Worm (Caenorhabditis elegans) whole organism, L1 larva: ENCODE results near the gene mogs-1.

Source experiments
- alr-1 ChIP-seq: fragments of 200-800 bp; sonication (Bioruptor generic); optimal IDR thresholded peaks from 2 replicates; lab custom pipeline; 2018; ENCODE audit warnings: borderline replicate concordance, mild to moderate bottlenecking, missing genetic modification characterization, missing compliant biosample characterization
- ceh-88 ChIP-seq: fragments of 200-800 bp; sonication (Bioruptor generic); IDR thresholded peaks from 2 replicates; pipeline ENCODE4 v1.3.6; 2022; ENCODE audit warnings: missing genetic modification characterization, missing compliant biosample characterization
- dpl-1 ChIP-seq, 3 experiments: fragments of 150-350 bp in 2 of 3; sonication (generic microtip) in 1 of 3; optimal IDR thresholded peaks; 2 replicates each; lab custom pipeline; 2014 to 2017; ENCODE audit warnings: missing biosample characterization in 3 of 3, missing genetic modification characterization in 3 of 3, missing genetic modification reagents in 3 of 3
- jun-1 ChIP-seq: fragments of 150-350 bp; optimal IDR thresholded peaks from 2 replicates; lab custom pipeline; 2014; ENCODE audit warnings: missing biosample characterization, missing genetic modification reagents, missing genetic modification characterization
- unc-86 ChIP-seq: sonication (generic microtip); optimal IDR thresholded peaks from 2 replicates; lab custom pipeline; 2016; ENCODE audit warnings: missing genetic modification characterization, missing compliant biosample characterization
- zag-1 ChIP-seq: fragments of 150-350 bp; optimal IDR thresholded peaks from 2 replicates; lab custom pipeline; 2014; ENCODE audit warnings: missing biosample characterization, missing genetic modification characterization

DNA sequence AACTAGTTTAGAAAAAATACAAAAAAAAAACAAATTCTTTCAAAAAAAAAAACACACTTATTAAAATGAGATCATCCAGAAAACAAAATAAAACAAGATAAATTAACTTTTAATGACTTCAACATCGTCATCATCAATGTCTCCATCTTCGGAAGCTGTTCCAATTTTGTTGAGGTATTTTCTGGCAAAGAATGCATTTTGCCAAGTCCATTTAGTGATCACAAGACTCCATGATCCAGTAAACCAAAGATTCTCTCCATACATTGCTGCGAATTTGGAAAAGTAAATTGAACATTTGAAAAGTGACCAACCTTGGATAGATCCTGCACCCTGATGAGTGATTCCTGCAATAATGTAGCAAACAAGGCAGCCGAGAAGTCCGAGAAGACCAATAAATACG, 8.4 kb upstream of the mogs-1 start:
- TF ChIP-seq unc-86 (no peak), zag-1 (tag; lab: Kevin White, UChicago) (no peak), dpl-1 (GFP tag; optimal IDR thresholded peaks at IDR 0.05; lab: Kevin White, UChicago) (no peak), jun-1 (no peak), ceh-88 (GFP tag; lab: Robert Waterston, UW) (no peak), alr-1 (tag; lab: Kevin White, UChicago) (no peak)
